Fruit fly (Drosophila melanogaster): ENCODE measurements around the gene Xe7.

Gene Xe7

DNA sequence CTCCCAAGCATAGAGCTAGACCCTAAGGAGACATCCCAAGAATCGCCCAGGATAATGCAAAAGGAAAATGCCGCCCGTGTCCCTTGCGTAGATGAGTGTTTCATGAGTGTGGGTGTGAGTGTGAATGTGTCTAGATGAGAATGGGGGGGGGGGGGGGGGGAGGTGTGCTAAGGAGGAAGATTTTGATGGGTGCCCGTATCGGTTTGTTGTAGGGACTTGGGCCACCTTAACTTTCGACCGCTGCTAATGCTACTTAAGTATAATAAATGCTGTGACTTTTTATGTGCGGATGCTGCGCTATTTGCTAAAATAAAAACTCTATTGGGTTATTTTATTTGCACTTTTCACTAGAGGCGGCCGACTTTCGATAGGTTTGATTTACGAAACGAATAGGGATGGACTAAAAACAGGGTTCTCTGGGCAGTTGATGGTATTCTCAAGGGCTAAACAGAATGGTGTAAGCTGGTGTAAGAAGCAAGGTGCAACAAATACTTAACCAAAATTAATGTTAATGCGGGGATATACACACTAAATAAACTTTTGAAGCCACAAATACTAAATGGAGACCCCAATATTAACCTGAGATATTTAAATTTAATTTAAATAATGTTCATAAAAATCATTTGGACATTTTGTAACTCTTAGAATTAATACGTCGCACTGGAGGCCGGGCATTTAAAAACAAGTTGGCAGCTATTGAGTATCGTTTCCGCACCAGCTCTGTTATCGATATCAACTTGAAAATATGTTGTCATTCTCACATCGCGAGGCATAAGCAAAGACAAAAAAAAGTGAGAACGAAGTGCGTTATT, at the start of gene Xe7, which contains the start of gene Atg17:
Gene Xe7, minus strand, starts transcription at position 407 of the 812 bp plus-strand sequence.
Gene Atg17, plus strand, starts transcription at position 786 of the 812 bp plus-strand sequence.
- TF ChIP-seq psq (optimal IDR thresholded peaks at IDR 0.05) (peak; percentile 60), h (optimal IDR thresholded peaks at IDR 0.05) (no peak), Myc (optimal IDR thresholded peaks at IDR 0.05) (no peak)

DNA sequence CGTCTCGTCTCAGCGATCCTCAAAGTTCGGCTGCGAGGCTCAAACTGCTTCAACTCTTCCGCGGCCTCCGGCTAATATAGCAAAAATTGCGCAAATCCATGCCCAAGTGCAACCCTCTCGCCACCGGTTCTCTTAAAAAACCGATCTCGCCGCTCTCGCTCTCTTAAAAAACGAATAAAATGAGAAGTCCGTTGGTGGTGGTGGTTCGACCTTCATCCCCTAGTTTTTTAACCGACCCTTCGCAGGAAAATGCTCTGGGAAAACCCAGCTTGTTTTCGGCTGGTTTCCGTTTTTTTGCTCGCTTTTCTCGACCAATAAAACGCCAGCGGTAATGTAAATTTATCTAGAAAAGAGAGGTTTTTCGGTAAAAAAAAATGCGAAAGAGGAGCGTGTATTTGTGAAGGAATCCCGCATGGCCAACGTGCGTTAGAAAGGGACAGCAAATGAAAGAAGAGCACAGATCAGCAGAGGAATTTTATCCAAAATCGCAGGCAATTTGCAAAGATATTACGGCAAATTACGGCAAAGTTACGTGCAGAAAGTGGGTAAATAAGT, 47.7 kb upstream of the Xe7 start, which contains the start of gene cas:
Gene cas, minus strand, starts transcription at position 51 of the 555 bp plus-strand sequence.
- TF ChIP-seq Myc (optimal IDR thresholded peaks at IDR 0.05): no peak
- no peak for TF ChIP-seq insv (optimal IDR thresholded peaks at IDR 0.05)
- TF ChIP-seq ttk (optimal IDR thresholded peaks at IDR 0.05): no peak

DNA sequence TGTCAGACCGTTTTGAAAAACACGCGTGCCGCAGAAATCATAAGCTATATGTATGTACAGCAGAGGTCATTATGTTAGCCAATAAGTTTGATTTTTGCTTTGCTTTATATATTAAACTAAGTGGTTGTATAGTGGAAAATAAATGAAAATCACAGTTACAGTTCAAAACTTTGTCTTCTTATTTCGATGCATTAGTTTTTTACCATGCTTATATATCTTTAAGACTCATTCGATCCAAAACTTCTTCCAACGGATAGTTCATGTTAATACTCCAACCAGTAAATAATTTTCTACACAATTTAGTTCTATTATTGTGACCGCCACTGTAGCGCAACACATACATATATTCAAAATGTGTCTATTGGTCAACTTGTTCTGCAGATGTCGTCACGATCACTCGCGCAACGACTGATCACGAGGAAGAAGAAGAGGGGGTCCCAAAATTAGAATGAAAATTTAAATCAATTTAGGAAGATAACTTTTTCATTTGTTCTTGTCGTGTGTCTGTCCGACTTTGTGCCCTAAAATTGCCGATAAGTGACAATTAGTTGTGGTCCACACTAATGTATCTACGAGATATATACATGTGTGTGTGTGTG, 36.4 kb upstream of the Xe7 start:
- TF ChIP-seq Myc (optimal IDR thresholded peaks at IDR 0.05) (no peak), insv (optimal IDR thresholded peaks at IDR 0.05) (no peak), Sin3A (optimal IDR thresholded peaks at IDR 0.05) (no peak), ttk (optimal IDR thresholded peaks at IDR 0.05) (no peak), psq (optimal IDR thresholded peaks at IDR 0.05) (no peak), h (optimal IDR thresholded peaks at IDR 0.05) (no peak)

DNA sequence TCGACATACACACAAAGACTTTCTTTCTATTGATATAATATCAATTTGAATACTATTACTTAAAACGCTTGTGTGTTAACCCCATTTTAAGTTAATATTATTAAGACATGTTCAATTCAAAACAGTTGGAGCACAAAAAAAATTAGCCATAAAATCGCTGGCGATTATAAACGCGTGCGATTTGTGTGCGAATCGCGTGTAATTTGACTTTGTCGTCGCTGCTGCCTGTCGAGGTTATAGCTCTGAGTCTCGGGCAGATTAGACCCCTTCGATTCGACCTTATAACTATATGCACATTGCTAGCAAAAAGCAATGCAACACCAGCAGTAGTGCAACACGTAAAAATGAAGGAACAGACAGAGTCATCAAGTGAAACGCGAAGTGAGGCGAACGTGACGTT, 35.8 kb upstream of the Xe7 start:
- TF ChIP-seq h (optimal IDR thresholded peaks at IDR 0.05): no peak
- TF ChIP-seq psq (optimal IDR thresholded peaks at IDR 0.05): no peak
- TF ChIP-seq ttk (optimal IDR thresholded peaks at IDR 0.05): no peak
- TF ChIP-seq insv (optimal IDR thresholded peaks at IDR 0.05): no peak
- TF ChIP-seq Sin3A (optimal IDR thresholded peaks at IDR 0.05): no peak
- no peak for TF ChIP-seq Myc (optimal IDR thresholded peaks at IDR 0.05)

DNA sequence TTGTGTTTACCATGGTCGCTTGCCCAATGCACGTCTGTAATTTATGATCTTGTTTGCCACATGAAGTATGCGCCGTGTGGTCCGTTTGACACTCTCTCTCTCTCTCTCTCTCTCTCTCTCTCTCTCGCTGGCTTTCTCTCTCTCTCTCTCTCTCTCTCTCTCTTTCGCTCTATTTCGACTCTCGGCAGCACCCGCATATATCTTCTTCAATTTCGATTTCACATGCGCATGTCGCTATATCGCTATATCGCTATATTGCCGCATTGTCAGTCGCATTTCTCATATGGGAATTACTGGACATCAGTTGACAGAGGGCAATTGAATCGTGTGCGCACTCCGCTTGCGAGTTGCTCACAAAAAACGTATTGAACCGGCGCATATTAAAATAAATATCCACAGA, 32.0 kb upstream of the Xe7 start:
- TF ChIP-seq Sin3A (optimal IDR thresholded peaks at IDR 0.05): no peak
- no peak for TF ChIP-seq insv (optimal IDR thresholded peaks at IDR 0.05)
- TF ChIP-seq ttk (optimal IDR thresholded peaks at IDR 0.05): no peak
- TF ChIP-seq h (optimal IDR thresholded peaks at IDR 0.05): no peak
- TF ChIP-seq psq (optimal IDR thresholded peaks at IDR 0.05): no peak
- no peak for TF ChIP-seq Myc (optimal IDR thresholded peaks at IDR 0.05)

DNA sequence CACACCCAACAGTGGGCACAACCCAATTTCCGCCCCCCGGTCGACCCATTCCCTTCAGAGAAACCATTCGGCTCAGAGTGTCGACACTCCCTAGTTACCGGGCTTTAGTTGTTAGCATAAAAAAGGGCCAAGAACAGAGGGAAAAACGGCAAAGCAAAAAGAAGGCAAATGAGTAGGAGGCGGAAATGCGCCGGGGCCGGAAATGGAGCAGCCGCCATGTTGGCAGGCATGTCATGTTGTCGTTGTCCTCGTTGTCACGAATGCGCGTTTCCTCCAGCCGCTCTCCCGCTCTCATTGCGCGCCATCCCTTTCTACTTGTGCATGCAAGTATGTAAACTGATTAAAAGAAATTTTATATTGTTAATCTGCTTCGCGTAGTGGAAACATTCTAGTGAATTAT, 27.2 kb upstream of the Xe7 start:
- TF ChIP-seq psq (optimal IDR thresholded peaks at IDR 0.05) (no peak), ttk (optimal IDR thresholded peaks at IDR 0.05) (no peak), Myc (optimal IDR thresholded peaks at IDR 0.05) (no peak), h (optimal IDR thresholded peaks at IDR 0.05) (no peak), insv (optimal IDR thresholded peaks at IDR 0.05) (no peak), Sin3A (optimal IDR thresholded peaks at IDR 0.05) (no peak)

DNA sequence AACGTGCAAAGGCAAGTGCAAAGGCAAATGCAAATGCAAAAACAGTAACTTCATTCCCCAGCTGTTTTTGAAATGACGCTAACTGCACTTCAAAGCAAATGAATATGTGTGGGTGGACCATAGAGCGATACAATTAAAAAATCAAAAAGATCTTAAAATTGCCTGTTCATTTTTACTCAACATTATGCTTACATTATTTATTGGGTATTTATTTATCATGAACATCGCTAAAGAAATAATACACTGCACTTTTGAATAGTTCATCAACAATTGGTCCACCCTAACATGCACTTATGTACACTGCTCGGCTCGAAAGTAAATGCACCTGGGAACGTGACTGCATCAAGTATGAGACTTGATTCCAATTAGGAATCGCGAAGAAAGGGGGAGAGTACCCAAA, 25.3 kb upstream of the Xe7 start:
- TF ChIP-seq h (optimal IDR thresholded peaks at IDR 0.05): no peak
- no peak for TF ChIP-seq psq (optimal IDR thresholded peaks at IDR 0.05)
- no peak for TF ChIP-seq ttk (optimal IDR thresholded peaks at IDR 0.05)
- TF ChIP-seq Sin3A (optimal IDR thresholded peaks at IDR 0.05): no peak
- TF ChIP-seq Myc (optimal IDR thresholded peaks at IDR 0.05): no peak
- no peak for TF ChIP-seq insv (optimal IDR thresholded peaks at IDR 0.05)

DNA sequence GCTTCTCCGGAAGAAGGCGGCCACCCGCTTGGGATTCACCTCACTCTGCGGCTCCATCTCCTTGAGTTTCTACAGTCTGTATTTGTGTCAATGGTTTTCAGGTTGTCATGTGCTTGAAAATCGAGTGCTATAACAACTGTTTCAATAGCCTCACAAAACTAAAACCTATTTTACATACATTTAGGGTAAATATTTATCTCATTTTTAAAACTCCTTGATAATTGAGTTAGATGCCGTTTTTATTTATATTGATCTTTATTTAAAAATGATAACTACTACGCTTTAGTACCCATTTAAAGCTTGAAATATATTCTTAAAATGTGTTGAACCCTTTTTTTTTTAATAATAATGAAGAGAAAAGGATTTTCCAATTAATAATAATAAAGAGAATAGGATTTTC, 24.1 kb upstream of the Xe7 start, which contains the start of gene CG2104:
Gene CG2104, minus strand, starts transcription at position 101 of the 400 bp plus-strand sequence.
- no peak for TF ChIP-seq ttk (optimal IDR thresholded peaks at IDR 0.05)

DNA sequence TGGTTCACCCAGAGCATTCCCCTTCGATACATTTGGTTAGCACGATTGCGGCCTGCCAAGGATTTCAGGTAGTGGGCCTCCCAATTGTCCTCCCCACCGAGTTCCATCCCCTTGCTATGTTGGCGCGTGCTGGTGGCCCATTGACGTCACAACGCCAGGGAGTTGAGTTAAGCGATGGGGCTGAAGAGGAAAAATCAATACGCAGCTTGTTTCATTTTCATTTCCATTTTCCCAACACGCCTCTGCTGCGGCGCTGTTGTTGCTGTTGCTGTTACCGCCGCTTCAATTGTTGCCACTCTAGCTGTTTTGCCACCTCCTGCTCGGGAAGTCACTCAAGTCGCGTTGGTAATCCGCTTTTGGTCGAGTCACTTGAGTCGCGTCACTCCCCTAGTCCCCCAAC, 21.9 kb upstream of the Xe7 start:
- TF ChIP-seq h (optimal IDR thresholded peaks at IDR 0.05) (no peak), Myc (optimal IDR thresholded peaks at IDR 0.05) (no peak), insv (optimal IDR thresholded peaks at IDR 0.05) (no peak), psq (optimal IDR thresholded peaks at IDR 0.05) (no peak), ttk (optimal IDR thresholded peaks at IDR 0.05) (no peak), Sin3A (optimal IDR thresholded peaks at IDR 0.05) (no peak)

DNA sequence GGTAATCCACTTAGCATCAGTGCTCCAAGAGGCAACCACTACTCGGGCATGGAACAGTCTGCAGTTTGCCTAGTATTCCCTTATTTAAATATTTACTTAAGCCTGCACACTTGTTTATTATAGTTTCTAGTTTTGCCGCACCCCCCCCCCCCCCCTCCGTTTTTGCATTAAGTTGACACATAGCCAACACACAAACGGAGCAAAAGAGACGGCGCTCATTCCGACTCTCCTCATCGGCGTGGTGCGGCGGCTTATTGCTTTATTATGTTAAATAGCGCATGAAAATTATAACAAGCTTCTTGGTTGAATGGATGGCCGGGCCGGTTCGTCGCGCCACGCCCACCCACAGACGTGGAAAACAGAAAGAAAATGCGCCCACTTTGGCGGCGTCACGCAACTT, 20.5 kb upstream of the Xe7 start:
- TF ChIP-seq ttk (optimal IDR thresholded peaks at IDR 0.05) (no peak), h (optimal IDR thresholded peaks at IDR 0.05) (no peak), Sin3A (optimal IDR thresholded peaks at IDR 0.05) (no peak), psq (optimal IDR thresholded peaks at IDR 0.05) (no peak), insv (optimal IDR thresholded peaks at IDR 0.05) (no peak), Myc (optimal IDR thresholded peaks at IDR 0.05) (no peak)

DNA sequence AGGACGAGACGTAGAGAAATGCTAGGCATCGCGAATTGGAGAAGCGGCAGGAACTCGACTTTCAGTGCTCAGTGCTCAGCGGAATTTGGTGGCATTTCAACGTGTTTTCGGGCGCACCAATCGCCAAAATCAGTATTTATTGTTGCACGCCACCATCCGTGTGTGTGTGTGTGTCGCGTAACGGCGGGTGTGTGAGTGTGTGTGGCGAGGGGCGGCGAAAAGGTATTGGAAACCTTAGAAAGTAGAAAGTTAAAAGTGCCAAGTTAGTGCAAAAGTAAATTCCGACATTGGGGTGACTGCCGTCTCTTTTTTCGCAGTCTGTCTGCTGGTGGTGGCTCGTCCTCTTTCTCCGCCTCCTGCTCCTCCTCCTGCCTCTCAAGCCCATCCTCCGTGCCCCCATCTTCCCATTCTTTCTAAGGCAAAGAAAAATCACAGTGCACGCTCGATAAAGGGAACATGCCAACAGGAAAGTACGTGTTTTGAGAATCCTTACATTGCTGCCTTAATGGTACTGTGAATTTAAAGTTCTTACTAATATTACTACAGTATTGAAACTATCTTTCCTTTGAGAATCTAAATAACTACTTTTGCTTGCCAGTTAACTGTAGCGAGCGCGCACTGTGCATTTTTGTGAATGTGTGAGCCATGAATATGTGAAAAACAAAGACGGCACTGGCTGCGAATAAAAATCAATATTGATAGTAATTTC, 17.1 kb upstream of the Xe7 start:
- TF ChIP-seq insv (optimal IDR thresholded peaks at IDR 0.05) (no peak), Myc (optimal IDR thresholded peaks at IDR 0.05) (no peak), ttk (optimal IDR thresholded peaks at IDR 0.05) (no peak)

DNA sequence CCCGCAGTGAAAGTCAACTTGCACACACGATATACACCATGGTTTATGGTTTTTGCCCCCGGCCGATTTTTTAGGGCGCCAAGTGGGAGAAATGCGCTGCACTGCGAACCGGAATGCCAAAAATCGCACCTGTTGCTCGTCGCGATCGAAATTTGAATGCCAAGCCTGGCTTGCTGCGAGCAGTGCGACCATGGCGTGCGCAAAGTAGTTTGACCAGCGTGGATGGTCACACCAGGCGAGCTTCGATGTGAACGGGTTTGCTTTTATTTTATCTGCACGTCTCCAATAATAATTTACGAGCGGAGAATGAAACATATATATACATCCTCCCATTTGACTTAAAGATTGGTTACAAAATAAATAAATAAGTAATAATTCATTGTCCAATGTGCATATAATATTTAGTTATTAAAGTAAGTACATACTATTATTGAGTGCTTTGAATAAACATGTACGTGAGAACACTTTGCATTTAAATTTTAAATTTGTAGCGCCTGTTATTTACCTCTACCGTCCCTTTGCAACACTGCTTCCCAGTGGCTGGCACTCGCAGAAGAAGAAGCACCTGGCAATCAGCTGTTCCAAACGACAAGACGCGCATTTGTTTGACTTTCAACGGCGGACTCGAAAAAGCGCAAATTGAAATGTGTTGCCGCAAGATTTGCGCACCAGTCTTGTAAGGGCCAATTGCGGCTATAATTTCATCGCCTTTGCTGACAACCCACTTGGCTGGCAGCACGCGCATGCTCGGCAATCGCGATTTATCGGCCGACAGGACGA, 16.3 kb upstream of the Xe7 start, which contains the start of the genes Rab23 and plx:
Gene Rab23, minus strand, starts transcription at position 166 of the 780 bp plus-strand sequence.
Gene plx, plus strand, starts transcription at position 587 of the 780 bp plus-strand sequence.
- TF ChIP-seq h (optimal IDR thresholded peaks at IDR 0.05) (no peak), Myc (optimal IDR thresholded peaks at IDR 0.05) (no peak), insv (optimal IDR thresholded peaks at IDR 0.05) (no peak), psq (optimal IDR thresholded peaks at IDR 0.05) (no peak), ttk (optimal IDR thresholded peaks at IDR 0.05) (no peak), Sin3A (optimal IDR thresholded peaks at IDR 0.05) (no peak)

Data from Kc167 (cell line).